Fruit fly (Drosophila melanogaster) whole organism, embryonic: ENCODE data around the gene hang.
A peak's percentile ranks its signal among the peaks of the same experiment; 100 is the strongest.

Experiments used
- ATbp ChIP-seq: fragments of 200-800 bp; sonication (Bioruptor generic); optimal IDR thresholded peaks from 2 replicates; lab custom pipeline; 2017; ENCODE audit warnings: missing biosample characterization, mild to moderate bottlenecking, missing genetic modification characterization, missing genetic modification reagents
- CG10209 ChIP-seq: fragments of 200-800 bp; sonication (Bioruptor generic); optimal IDR thresholded peaks from 3 replicates; lab custom pipeline; 2017; ENCODE audit warnings: missing biosample characterization, mild to moderate bottlenecking, missing genetic modification characterization, missing genetic modification reagents
- CG10959 ChIP-seq: fragments of 200-800 bp; sonication (Bioruptor generic); IDR thresholded peaks from 2 replicates; pipeline ENCODE4 v1.3.6; 2022; ENCODE audit warnings: missing biosample characterization, missing genetic modification characterization
- CG11456 ChIP-seq: fragments of 200-800 bp; sonication (Bioruptor generic); IDR thresholded peaks from 3 replicates; pipeline ENCODE4 v1.3.6; 2022; ENCODE audit warnings: missing biosample characterization, missing genetic modification characterization
- CG11560 ChIP-seq: fragments of 200-800 bp; sonication (Bioruptor generic); IDR thresholded peaks from 3 replicates; pipeline ENCODE4 v1.3.6; 2022; ENCODE audit warnings: missing biosample characterization, missing genetic modification characterization
- CG12219 ChIP-seq: fragments of 200-800 bp; sonication (Bioruptor generic); optimal IDR thresholded peaks from 3 replicates; lab custom pipeline; 2018; ENCODE audit warnings: missing biosample characterization, mild to moderate bottlenecking, missing genetic modification characterization
- CG12236 ChIP-seq: fragments of 200-800 bp; sonication (Bioruptor generic); optimal IDR thresholded peaks from 2 replicates; lab custom pipeline; 2016; ENCODE audit warnings: missing biosample characterization, missing genetic modification characterization
- CG12769 ChIP-seq: fragments of 200-800 bp; sonication (Bioruptor generic); optimal IDR thresholded peaks from 2 replicates; lab custom pipeline; 2019; ENCODE audit warnings: missing biosample characterization, mild to moderate bottlenecking, missing genetic modification characterization, moderate library complexity
- CG12942 ChIP-seq: fragments of 200-800 bp; sonication (Bioruptor generic); optimal IDR thresholded peaks from 3 replicates; lab custom pipeline; 2016; ENCODE audit warnings: missing biosample characterization, missing genetic modification characterization
- CG14050 ChIP-seq: fragments of 200-800 bp; sonication (Bioruptor generic); IDR thresholded peaks from 3 replicates; pipeline ENCODE4 v1.3.6; 2022; ENCODE audit warnings: missing biosample characterization, missing genetic modification characterization
- CG14710 ChIP-seq: fragments of 200-800 bp; sonication (Bioruptor generic); optimal IDR thresholded peaks from 3 replicates; lab custom pipeline; 2019; ENCODE audit warnings: missing biosample characterization, mild to moderate bottlenecking, missing genetic modification characterization, moderate library complexity
- CG1529 ChIP-seq: fragments of 200-800 bp; sonication (Bioruptor generic); optimal IDR thresholded peaks from 3 replicates; lab custom pipeline; 2018; ENCODE audit warnings: missing biosample characterization, missing genetic modification characterization
- CG16779 ChIP-seq: fragments of 200-800 bp; sonication (Bioruptor generic); IDR thresholded peaks from 2 replicates; pipeline ENCODE4 v1.3.6; 2022; ENCODE audit warnings: missing biosample characterization, missing genetic modification characterization
- CG16815 ChIP-seq: fragments of 200-800 bp; sonication (Bioruptor generic); optimal IDR thresholded peaks from 3 replicates; lab custom pipeline; 2017; ENCODE audit warnings: missing biosample characterization, mild to moderate bottlenecking, missing genetic modification characterization
- CG2712 ChIP-seq: fragments of 200-800 bp; optimal IDR thresholded peaks from 3 replicates; lab custom pipeline; 2019; ENCODE audit warnings: missing biosample characterization, mild to moderate bottlenecking, missing genetic modification characterization, moderate library complexity
- CG30020 ChIP-seq: fragments of 200-800 bp; optimal IDR thresholded peaks from 2 replicates; lab custom pipeline; 2019; ENCODE audit warnings: missing biosample characterization, mild to moderate bottlenecking, missing genetic modification characterization, moderate library complexity
- CG3407 ChIP-seq: fragments of 200-800 bp; sonication (Bioruptor generic); optimal IDR thresholded peaks from 2 replicates; lab custom pipeline; 2018; ENCODE audit warnings: missing biosample characterization, mild to moderate bottlenecking, missing genetic modification characterization
- CG3838 ChIP-seq: fragments of 200-800 bp; sonication (Bioruptor generic); optimal IDR thresholded peaks from 3 replicates; lab custom pipeline; 2016; ENCODE audit warnings: missing biosample characterization, missing genetic modification characterization
- CG5245 ChIP-seq: fragments of 200-800 bp; sonication (Bioruptor generic); optimal IDR thresholded peaks from 3 replicates; lab custom pipeline; 2016; ENCODE audit warnings: missing biosample characterization, missing genetic modification characterization
- CG6175 ChIP-seq: fragments of 200-800 bp; sonication (Bioruptor generic); IDR thresholded peaks from 3 replicates; pipeline ENCODE4 v1.3.6; 2022; ENCODE audit warnings: missing biosample characterization, missing genetic modification characterization
- CG6254 ChIP-seq: fragments of 200-800 bp; sonication (Bioruptor generic); optimal IDR thresholded peaks from 3 replicates; lab custom pipeline; 2017; ENCODE audit warnings: mild to moderate bottlenecking, missing biosample characterization, missing genetic modification reagents, missing genetic modification characterization
- CG6272 ChIP-seq: fragments of 200-800 bp; sonication (Bioruptor generic); IDR thresholded peaks from 2 replicates; pipeline ENCODE4 v1.3.6; 2022; ENCODE audit warnings: missing biosample characterization, missing genetic modification characterization
- CG6683 ChIP-seq: fragments of 200-800 bp; sonication (Bioruptor generic); optimal IDR thresholded peaks from 2 replicates; lab custom pipeline; 2017; ENCODE audit warnings: missing biosample characterization, mild to moderate bottlenecking, missing genetic modification characterization, missing genetic modification reagents
- CG6854 ChIP-seq: fragments of 200-800 bp; sonication (Bioruptor generic); optimal IDR thresholded peaks from 3 replicates; lab custom pipeline; 2017; ENCODE audit warnings: missing biosample characterization, mild to moderate bottlenecking, missing genetic modification characterization
- CG7372 ChIP-seq: fragments of 200-800 bp; sonication (Bioruptor generic); IDR thresholded peaks from 2 replicates; pipeline ENCODE4 v1.3.6; 2022; ENCODE audit warnings: missing biosample characterization, missing genetic modification characterization
- CG7928 ChIP-seq: fragments of 200-800 bp; sonication (Bioruptor generic); optimal IDR thresholded peaks from 2 replicates; lab custom pipeline; 2017; ENCODE audit warnings: missing biosample characterization, mild to moderate bottlenecking, missing genetic modification characterization
- CG8359 ChIP-seq: fragments of 200-800 bp; sonication (Bioruptor generic); optimal IDR thresholded peaks from 2 replicates; lab custom pipeline; 2017; ENCODE audit warnings: missing biosample characterization, mild to moderate bottlenecking, missing genetic modification characterization, borderline replicate concordance
- CG9932 ChIP-seq: fragments of 200-800 bp; sonication (Bioruptor generic); IDR thresholded peaks from 2 replicates; pipeline ENCODE4 v1.3.6; 2022; ENCODE audit warnings: missing biosample characterization, missing genetic modification characterization
- ERR ChIP-seq: fragments of 200-800 bp; sonication (Bioruptor generic); optimal IDR thresholded peaks from 2 replicates; lab custom pipeline; 2016; ENCODE audit warnings: missing biosample characterization, missing genetic modification characterization
- Elba2 ChIP-seq: fragments of 200-800 bp; sonication (Bioruptor generic); optimal IDR thresholded peaks from 3 replicates; lab custom pipeline; 2016; ENCODE audit warnings: missing biosample characterization, missing genetic modification characterization
- Ets65A ChIP-seq: fragments of 200-800 bp; sonication (Bioruptor generic); peaks from one replicate; lab custom pipeline; 2016; ENCODE audit warnings: missing biosample characterization, missing genetic modification characterization
- Fer2 ChIP-seq: fragments of 200-800 bp; sonication (Bioruptor generic); optimal IDR thresholded peaks from 2 replicates; lab custom pipeline; 2018; ENCODE audit warnings: missing biosample characterization, mild to moderate bottlenecking, missing genetic modification characterization, moderate library complexity
- HLH54F ChIP-seq: fragments of 200-800 bp; sonication (Bioruptor generic); optimal IDR thresholded peaks from 3 replicates; lab custom pipeline; 2016; ENCODE audit warnings: missing biosample characterization, missing genetic modification characterization
- Hmx ChIP-seq: fragments of 200-800 bp; sonication (Bioruptor generic); optimal IDR thresholded peaks from 2 replicates; lab custom pipeline; 2016; ENCODE audit warnings: missing biosample characterization, missing genetic modification characterization
- Ssrp ChIP-seq: fragments of 200-800 bp; sonication (Bioruptor generic); optimal IDR thresholded peaks from 2 replicates; lab custom pipeline; 2018; ENCODE audit warnings: missing biosample characterization, mild to moderate bottlenecking, missing genetic modification characterization, moderate library complexity
- Stat92E ChIP-seq, 3 experiments: fragments of >200 bp in 2 of 3; fragments of 200-800 bp in 1 of 3; sonication (Bioruptor generic) in 1 of 3; optimal IDR thresholded peaks; 2 replicates each; lab custom pipeline; 2017 to 2019; ENCODE audit warnings: missing biosample characterization in 3 of 3, missing genetic modification characterization in 3 of 3, mild to moderate bottlenecking in 1 of 3, moderate library complexity in 1 of 3
- Usf ChIP-seq: fragments of 200-800 bp; sonication (Bioruptor generic); optimal IDR thresholded peaks from 2 replicates; lab custom pipeline; 2017; ENCODE audit warnings: missing genotype, missing biosample characterization, missing genetic modification characterization
- bsh ChIP-seq, 2 experiments: fragments of 200-800 bp; sonication (Bioruptor generic); optimal IDR thresholded peaks; 2 replicates each; lab custom pipeline; 2017 to 2018; ENCODE audit warnings: mild to moderate bottlenecking in 2 of 2, missing biosample characterization in 2 of 2, missing genetic modification characterization in 2 of 2, moderate library complexity in 1 of 2
- cato ChIP-seq: fragments of 200-800 bp; sonication (Bioruptor generic); optimal IDR thresholded peaks from 2 replicates; lab custom pipeline; 2016; ENCODE audit warnings: missing biosample characterization, missing genetic modification characterization, borderline replicate concordance
- dysf ChIP-seq: fragments of 200-800 bp; sonication (Bioruptor generic); IDR thresholded peaks from 3 replicates; pipeline ENCODE4 v1.3.6; 2022; ENCODE audit warnings: missing biosample characterization, missing genetic modification characterization
- gcm ChIP-seq: fragments of 200-800 bp; sonication (Bioruptor generic); optimal IDR thresholded peaks from 2 replicates; lab custom pipeline; 2019; ENCODE audit warnings: missing biosample characterization, mild to moderate bottlenecking, missing genetic modification characterization, moderate library complexity
- ham ChIP-seq: fragments of 200-800 bp; sonication (Bioruptor generic); IDR thresholded peaks from 2 replicates; pipeline ENCODE4 v1.3.6; 2022; ENCODE audit warnings: missing biosample characterization, missing genetic modification characterization
- hbn ChIP-seq: fragments of 200-800 bp; sonication (Bioruptor generic); IDR thresholded peaks from 2 replicates; pipeline ENCODE4 v1.3.6; 2022; ENCODE audit warnings: missing biosample characterization, missing genetic modification characterization; ENCODE audit not compliant: partially characterized antibody
- maf-S ChIP-seq: fragments of 200-800 bp; sonication (Bioruptor generic); optimal IDR thresholded peaks from 2 replicates; lab custom pipeline; 2016; ENCODE audit warnings: missing biosample characterization, missing genetic modification characterization
- nerfin-1 ChIP-seq: fragments of 200-800 bp; sonication (Bioruptor generic); optimal IDR thresholded peaks from 3 replicates; lab custom pipeline; 2019; ENCODE audit warnings: missing biosample characterization, mild to moderate bottlenecking, missing genetic modification characterization, moderate library complexity
- peb ChIP-seq: fragments of 200-800 bp; sonication (Bioruptor generic); IDR thresholded peaks from 2 replicates; pipeline ENCODE4 v1.3.6; 2022; ENCODE audit warnings: missing biosample characterization, missing genetic modification characterization
- pzg ChIP-seq: fragments of 200-800 bp; sonication (Bioruptor generic); optimal IDR thresholded peaks from 3 replicates; lab custom pipeline; 2018; ENCODE audit warnings: missing biosample characterization, mild to moderate bottlenecking, missing genetic modification characterization, moderate library complexity
- sna ChIP-seq: fragments of 200-800 bp; sonication (Bioruptor generic); IDR thresholded peaks from 2 replicates; pipeline ENCODE4 v1.3.6; 2022; ENCODE audit warnings: missing biosample characterization, missing genetic modification characterization; ENCODE audit not compliant: partially characterized antibody
- trem ChIP-seq: fragments of 200-800 bp; optimal IDR thresholded peaks from 3 replicates; lab custom pipeline; 2019; ENCODE audit warnings: missing biosample characterization, mild to moderate bottlenecking, missing genetic modification characterization, moderate library complexity

Gene hang

dm6 chrX:16422466-16423124 is at the start of gene hang (continued):
- TF ChIP-seq Elba2 (GFP tag; lab: Kevin White, UChicago) (peak; percentile 35), CG12769 (tag; lab: Kevin White, UChicago) (peak; percentile 65), CG10959 (GFP tag; lab: Robert Waterston, UW) (no peak), CG12942 (GFP tag; lab: Kevin White, UChicago) (no peak), CG16779 (GFP tag; lab: Robert Waterston, UW) (0 out of 2 replicates have a peak, but pooled peaks have one; percentile 49), ATbp (GFP tag; lab: Kevin White, UChicago) (no peak), CG30020 (tag; lab: Kevin White, UChicago) (no peak), CG12236 (GFP tag; lab: Kevin White, UChicago) (no peak), CG6683 (GFP tag; lab: Kevin White, UChicago) (no peak), dysf (GFP tag; lab: Robert Waterston, UW) (no peak), CG3838 (no peak), CG11560 (tag; lab: Robert Waterston, UW) (no peak; the same call in 1 of the 3 replicates), CG7372 (no peak), CG7928 (GFP tag; lab: Kevin White, UChicago) (peak; percentile 25), CG8359 (no peak), bsh (GFP tag; optimal IDR thresholded peaks at IDR 0.05; lab: Kevin White, UChicago) (peak in 1 of 2 experiments; percentile 0), nerfin-1 (tag; lab: Kevin White, UChicago) (no peak), trem (tag; lab: Kevin White, UChicago) (peak; percentile 37), Usf (no peak), Ssrp (tag; lab: Kevin White, UChicago) (no peak), Ets65A (GFP tag; lab: Kevin White, UChicago) (peak; percentile 85), Hmx (GFP tag; lab: Kevin White, UChicago) (no peak), CG2712 (tag; lab: Kevin White, UChicago) (no peak), cato (GFP tag; lab: Kevin White, UChicago) (no peak), hbn (GFP tag; lab: Robert Waterston, UW) (peak; percentile 67), Stat92E (GFP tag; optimal IDR thresholded peaks at IDR 0.05; lab: Kevin White, UChicago) (peak in 1 of 3 experiments; percentile 71), ERR (peak; percentile 22), CG6272 (GFP tag; lab: Robert Waterston, UW) (peak; percentile 27; the same call in 1 of the 2 replicates), CG6854 (peak; percentile 66), HLH54F (GFP tag; lab: Kevin White, UChicago) (no peak), peb (GFP tag; lab: Robert Waterston, UW) (0 out of 2 replicates have a peak, but pooled peaks have one; percentile 10), CG6254 (GFP tag; lab: Kevin White, UChicago) (no peak), pzg (GFP tag; lab: Kevin White, UChicago) (peak; percentile 92), CG16815 (GFP tag; lab: Kevin White, UChicago) (no peak), CG14050 (GFP tag; lab: Robert Waterston, UW) (no peak), maf-S (no peak), CG3407 (GFP tag; lab: Kevin White, UChicago) (peak; percentile 24), CG1529 (GFP tag; lab: Kevin White, UChicago) (no peak), sna (GFP tag; lab: Robert Waterston, UW) (peak; percentile 57), CG5245 (GFP tag; lab: Kevin White, UChicago) (no peak), CG14710 (tag; lab: Kevin White, UChicago) (peak; percentile 93), CG6175 (0 out of 3 replicates have a peak, but pooled peaks have one; percentile 8), CG12219 (GFP tag; lab: Kevin White, UChicago) (peak; percentile 5), CG10209 (GFP tag; lab: Kevin White, UChicago) (peak; percentile 45), CG9932 (GFP tag; lab: Robert Waterston, UW) (peak; percentile 73), Fer2 (tag; lab: Kevin White, UChicago) (no peak), gcm (GFP tag; lab: Kevin White, UChicago) (no peak), CG11456 (peak; percentile 70), ham (GFP tag; lab: Robert Waterston, UW) (no peak)
